Worm (Caenorhabditis elegans) whole organism, early embryonic: ENCODE results near the gene sri-27.

Source experiments
- aly-1 ChIP-seq: sonication (generic microtip); optimal IDR thresholded peaks from 2 replicates; lab custom pipeline; 2016; ENCODE audit warnings: missing genetic modification characterization, missing compliant biosample characterization
- flt-1 ChIP-seq: fragments of 200-800 bp; sonication (Bioruptor generic); IDR thresholded peaks from 2 replicates; pipeline ENCODE4 v1.3.6; 2022; ENCODE audit warnings: missing genetic modification characterization, missing compliant biosample characterization
- hnd-1 ChIP-seq: sonication (generic microtip); optimal IDR thresholded peaks from 2 replicates; lab custom pipeline; 2016; ENCODE audit warnings: missing genetic modification characterization, missing compliant biosample characterization
- sea-1 ChIP-seq: fragments of 200-800 bp; sonication (Bioruptor generic); conservative IDR thresholded peaks from 2 replicates; pipeline ENCODE4 v1.3.6; 2022; ENCODE audit warnings: missing genetic modification characterization, missing compliant biosample characterization
- tbx-37 ChIP-seq: fragments of 200-800 bp; sonication (Bioruptor generic); conservative IDR thresholded peaks from 2 replicates; pipeline ENCODE4 v1.3.6; 2022; ENCODE audit warnings: missing genetic modification reagents, missing genetic modification characterization, missing compliant biosample characterization
- tra-4 ChIP-seq: sonication (generic microtip); optimal IDR thresholded peaks from 2 replicates; lab custom pipeline; 2017; ENCODE audit warnings: missing genetic modification characterization, missing compliant biosample characterization

DNA sequence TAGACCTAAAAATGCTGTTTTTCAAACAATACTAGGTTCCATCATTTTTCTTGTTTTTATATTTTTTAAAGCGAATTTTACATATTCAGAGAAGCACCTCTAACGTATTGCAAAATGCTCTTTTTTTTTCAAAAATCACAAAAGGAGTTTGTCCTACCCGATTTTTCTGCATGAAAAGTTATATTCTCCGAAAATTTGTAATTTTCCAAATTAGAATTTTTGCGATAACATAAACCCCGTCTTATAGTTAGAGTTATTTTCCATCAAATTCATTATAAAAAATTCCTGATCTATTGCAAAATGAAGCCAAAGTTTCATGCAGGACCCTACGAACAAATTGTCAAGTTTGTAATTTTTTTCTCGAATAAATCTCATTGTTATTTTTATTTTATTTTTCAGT lies 17.0 kb upstream of the sri-27 start, which contains the start of gene srw-99:
- TF ChIP-seq hnd-1 (tag; lab: Kevin White, UChicago), result no peak
- TF ChIP-seq flt-1 (GFP tag; lab: Robert Waterston, UW), result no peak
- TF ChIP-seq tbx-37 (GFP tag; lab: Robert Waterston, UW), result no peak
- no peak for TF ChIP-seq tra-4 (tag; lab: Kevin White, UChicago)
- no peak for TF ChIP-seq aly-1 (tag; lab: Kevin White, UChicago)
- TF ChIP-seq sea-1 (GFP tag; lab: Robert Waterston, UW), result no peak
